Worm (Caenorhabditis elegans): ENCODE measurements around the gene cft-1.
A peak's percentile ranks its signal among the peaks of the same experiment; 100 is the strongest.

- TF ChIP-seq lsy-2 (tag; optimal IDR thresholded peaks at IDR 0.05) (peak; percentile 83 to 98), nhr-41 (GFP tag; IDR thresholded peaks at IDR 0.05) (no peak), daf-12 (tag; optimal IDR thresholded peaks at IDR 0.05) (no peak), ztf-11 (tag; optimal IDR thresholded peaks at IDR 0.05) (no peak), skn-1 (tag; optimal IDR thresholded peaks at IDR 0.05) (no peak), Y75B8A.6 (GFP tag; IDR thresholded peaks at IDR 0.05) (no peak), nhr-11 (tag; optimal IDR thresholded peaks at IDR 0.05) (no peak), dmd-6 (GFP tag; IDR thresholded peaks at IDR 0.05) (no peak), mdl-1 (tag; optimal IDR thresholded peaks at IDR 0.05) (no peak), vab-7 (GFP tag; IDR thresholded peaks at IDR 0.05) (no peak), nhr-76 (tag; optimal IDR thresholded peaks at IDR 0.05) (no peak), snpc-4 (tag; optimal IDR thresholded peaks at IDR 0.05) (no peak), lin-39 (tag; optimal IDR thresholded peaks at IDR 0.05) (no peak)
These were observed 45.7 kb downstream of the cft-1 start, which contains the start of gene pas-6 for ce11 chrV:5584293-5584776.

Data from whole organism, L4 larva.